Worm (Caenorhabditis elegans) whole organism, L4 larva: ENCODE results near the gene egl-1.

ENCODE experiments used
- Y5F2A.4 ChIP-seq: fragments of 200-800 bp; sonication (Bioruptor generic); optimal IDR thresholded peaks from 2 replicates; lab custom pipeline; 2018; ENCODE audit warnings: mild to moderate bottlenecking, missing genetic modification characterization, missing compliant biosample characterization
- ceh-82 ChIP-seq: sonication (generic microtip); optimal IDR thresholded peaks from 2 replicates; lab custom pipeline; 2017; ENCODE audit warnings: missing biosample characterization, missing genetic modification characterization
- dmd-8 ChIP-seq: fragments of 200-800 bp; sonication (Bioruptor generic); IDR thresholded peaks from 2 replicates; pipeline ENCODE4 v1.3.6; 2022; ENCODE audit warnings: missing genetic modification characterization, missing compliant biosample characterization
- fos-1 ChIP-seq: fragments of 150-350 bp; optimal IDR thresholded peaks from 2 replicates; lab custom pipeline; 2014; ENCODE audit warnings: missing biosample characterization, missing genetic modification characterization
- hlh-30 ChIP-seq: sonication (generic microtip); optimal IDR thresholded peaks from 2 replicates; lab custom pipeline; 2017; ENCODE audit warnings: antibody characterized with exemption, mild to moderate bottlenecking, missing genetic modification characterization, missing compliant biosample characterization; ENCODE audit not compliant: insufficient read depth
- lir-3 ChIP-seq: sonication (generic microtip); optimal IDR thresholded peaks from 2 replicates; lab custom pipeline; 2016; ENCODE audit warnings: mild to moderate bottlenecking, missing genetic modification characterization, missing compliant biosample characterization
- mdl-1 ChIP-seq, 2 experiments: fragments of 150-350 bp in 1 of 2; sonication (generic microtip) in 1 of 2; optimal IDR thresholded peaks; 2 replicates each; lab custom pipeline; 2014 to 2017; ENCODE audit warnings: missing biosample characterization in 2 of 2, missing genetic modification characterization in 2 of 2
- nhr-41 ChIP-seq: fragments of 200-800 bp; sonication (Bioruptor generic); IDR thresholded peaks from 2 replicates; pipeline ENCODE4 v1.3.6; 2022; ENCODE audit warnings: missing genetic modification reagents, missing genetic modification characterization, missing compliant biosample characterization
- rbr-2 ChIP-seq: sonication (generic microtip); optimal IDR thresholded peaks from 2 replicates; lab custom pipeline; 2016; ENCODE audit warnings: missing genotype, missing genetic modification characterization, missing compliant biosample characterization
- snpc-4 ChIP-seq: fragments of 150-350 bp; optimal IDR thresholded peaks from 2 replicates; lab custom pipeline; 2014; ENCODE audit warnings: missing biosample characterization, missing genetic modification characterization
- spr-1 ChIP-seq: sonication (generic microtip); optimal IDR thresholded peaks from 2 replicates; lab custom pipeline; 2016; ENCODE audit warnings: mild to moderate bottlenecking, missing genetic modification characterization, missing compliant biosample characterization
- unc-62 ChIP-seq, 3 experiments: fragments of 150-350 bp in 1 of 3; sonication (generic microtip); optimal IDR thresholded peaks in 2 of 3; peaks in 1 of 3; 1 replicate in 1 of 3; 2 replicates in 2 of 3; lab custom pipeline; 2014 to 2017; ENCODE audit warnings: missing biosample characterization in 3 of 3, missing genetic modification characterization in 3 of 3, missing genetic modification reagents in 3 of 3, missing genotype in 1 of 3

- TF ChIP-seq nhr-41 (GFP tag; lab: Robert Waterston, UW) (no peak), unc-62 (GFP tag; optimal IDR thresholded peaks at IDR 0.05 in 1 of 2; lab: Kevin White, UChicago) (no peak), unc-62 (tag; optimal IDR thresholded peaks at IDR 0.05; lab: Kevin White, UChicago) (no peak), Y5F2A.4 (GFP tag; lab: Kevin White, UChicago) (no peak), fos-1 (tag; lab: Kevin White, UChicago) (no peak), snpc-4 (tag; lab: Kevin White, UChicago) (no peak), lir-3 (tag; lab: Kevin White, UChicago) (no peak), ceh-82 (tag; lab: Kevin White, UChicago) (no peak), dmd-8 (no peak), hlh-30 (tag; lab: Kevin White, UChicago) (no peak), mdl-1 (tag; optimal IDR thresholded peaks at IDR 0.05; lab: Kevin White, UChicago) (no peak), spr-1 (no peak), rbr-2 (tag; lab: Kevin White, UChicago) (no peak)
Observed at ce11 chrV:14478979-14479378, 46.8 kb upstream of the egl-1 start, which contains the start of gene clec-55.
